Worm (Caenorhabditis elegans): ENCODE measurements around the gene igcm-2.

Gene igcm-2

DNA sequence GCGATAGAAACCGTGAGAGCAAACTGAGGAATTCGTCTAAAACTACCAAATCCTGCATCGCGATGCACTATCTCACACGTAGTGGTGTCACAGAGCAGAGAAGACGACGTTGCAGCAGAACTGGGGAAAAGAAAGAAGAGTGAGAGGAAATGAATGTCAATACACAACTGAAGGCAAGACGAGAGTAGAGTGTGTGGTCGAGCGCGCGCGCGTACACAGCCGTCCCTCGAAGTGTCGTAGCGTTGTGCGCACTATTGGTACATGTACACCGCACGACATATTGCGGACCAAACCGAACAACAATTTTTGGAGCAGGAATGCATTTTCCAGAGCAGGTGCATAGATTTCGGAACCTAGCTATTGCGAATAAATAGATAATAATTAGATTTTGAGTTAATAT, 13.0 kb downstream of the igcm-2 start:
- TF ChIP-seq ztf-22 (GFP tag; optimal IDR thresholded peaks at IDR 0.05): peak; percentile 36
- no peak for TF ChIP-seq tlf-1 (GFP tag; optimal IDR thresholded peaks at IDR 0.05)
- peak; percentile 5 for TF ChIP-seq ztf-18 (tag; optimal IDR thresholded peaks at IDR 0.05)
- TF ChIP-seq B0019.2 (GFP tag; conservative IDR thresholded peaks at IDR 0.05): no peak
- TF ChIP-seq ccch-3 (GFP tag; optimal IDR thresholded peaks at IDR 0.05): no peak
- TF ChIP-seq egl-44 (GFP tag; IDR thresholded peaks at IDR 0.05): no peak
- TF ChIP-seq him-1 (tag; optimal IDR thresholded peaks at IDR 0.05): no peak
- no peak for TF ChIP-seq ztf-25 (GFP tag; IDR thresholded peaks at IDR 0.05)
- no peak for TF ChIP-seq nfya-1 (tag; optimal IDR thresholded peaks at IDR 0.05; ENCODE audit: borderline replicate concordance, insufficient read depth)
- peak; percentile 39 for TF ChIP-seq ets-4 (GFP tag; optimal IDR thresholded peaks at IDR 0.05)
- TF ChIP-seq mxl-1 (tag; optimal IDR thresholded peaks at IDR 0.05): no peak
- peak; percentile 25 for TF ChIP-seq ZK185.1 (tag; optimal IDR thresholded peaks at IDR 0.05; ENCODE audit: poor library complexity, severe bottlenecking)
- no peak for TF ChIP-seq somi-1 (GFP tag; optimal IDR thresholded peaks at IDR 0.05)
- no peak for TF ChIP-seq lsl-1 (GFP tag; optimal IDR thresholded peaks at IDR 0.05)
- TF ChIP-seq egrh-3 (GFP tag; IDR thresholded peaks at IDR 0.05): peak; percentile 23; the same call in 1 of the 2 replicates
- TF ChIP-seq mel-28 (tag; optimal IDR thresholded peaks at IDR 0.05; ENCODE audit: borderline replicate concordance): no peak
- TF ChIP-seq tbp1 (GFP tag; optimal IDR thresholded peaks at IDR 0.05): peak; percentile 38
- no peak for TF ChIP-seq hlh-26 (GFP tag; conservative IDR thresholded peaks at IDR 0.05)
- no peak for TF ChIP-seq pha-4 (tag; optimal IDR thresholded peaks at IDR 0.05)
- peak; percentile 23 for TF ChIP-seq chd-7 (tag; optimal IDR thresholded peaks at IDR 0.05)
- TF ChIP-seq akir-1 (GFP tag; optimal IDR thresholded peaks at IDR 0.05): no peak
- no peak for TF ChIP-seq snpc-1.3 (tag; optimal IDR thresholded peaks at IDR 0.05; ENCODE audit: insufficient read depth)
- peak; percentile 78 for TF ChIP-seq K12H6.12 (tag; optimal IDR thresholded peaks at IDR 0.05)
- TF ChIP-seq ceh-40 (GFP tag; IDR thresholded peaks at IDR 0.05): no peak
- no peak for TF ChIP-seq fkh-3 (tag; optimal IDR thresholded peaks at IDR 0.05)
- peak; percentile 59 for TF ChIP-seq nhr-80 (tag; optimal IDR thresholded peaks at IDR 0.05)
- no peak for TF ChIP-seq aptf-2 (GFP tag; conservative IDR thresholded peaks at IDR 0.05)
- TF ChIP-seq nfya-2 (GFP tag; IDR thresholded peaks at IDR 0.05): no peak
- TF ChIP-seq cebp-2 (GFP tag; IDR thresholded peaks at IDR 0.05): no peak
- TF ChIP-seq hlh-12 (tag; optimal IDR thresholded peaks at IDR 0.05): no peak
- TF ChIP-seq nhr-27 (tag; optimal IDR thresholded peaks at IDR 0.05): no peak
- peak; percentile 28 for TF ChIP-seq die-1 (tag; optimal IDR thresholded peaks at IDR 0.05)
- no peak for TF ChIP-seq cebp-1 (GFP tag; IDR thresholded peaks at IDR 0.05)
- TF ChIP-seq cebp-1 (tag; optimal IDR thresholded peaks at IDR 0.05): no peak
- no peak for TF ChIP-seq madf-6 (GFP tag; IDR thresholded peaks at IDR 0.05)
- TF ChIP-seq F22D6.2 (tag; optimal IDR thresholded peaks at IDR 0.05): no peak
- no peak for TF ChIP-seq nhr-179 (tag; optimal IDR thresholded peaks at IDR 0.05)
- TF ChIP-seq ekl-4 (GFP tag; IDR thresholded peaks at IDR 0.05): no peak
- no peak for TF ChIP-seq tbx-9 (tag; optimal IDR thresholded peaks at IDR 0.05; ENCODE audit: borderline replicate concordance)
- no peak for TF ChIP-seq sea-2 (GFP tag; IDR thresholded peaks at IDR 0.05)
- 0 out of 2 replicates have a peak, but pooled peaks have one; percentile 34 for TF ChIP-seq mcd-1 (GFP tag; IDR thresholded peaks at IDR 0.05)
- TF ChIP-seq nhr-90 (tag; optimal IDR thresholded peaks at IDR 0.05): no peak
- TF ChIP-seq ceh-58 (GFP tag; IDR thresholded peaks at IDR 0.05): no peak
- peak; percentile 25; the same call in 1 of the 2 replicates for TF ChIP-seq rcor-1 (GFP tag; IDR thresholded peaks at IDR 0.05)
- TF ChIP-seq B0261.1 (tag; optimal IDR thresholded peaks at IDR 0.05): peak; percentile 10
- no peak for TF ChIP-seq nhr-120 (GFP tag; IDR thresholded peaks at IDR 0.05)
- TF ChIP-seq bed-1 (GFP tag; IDR thresholded peaks at IDR 0.05): no peak
- no peak for TF ChIP-seq xnd-1 (tag; optimal IDR thresholded peaks at IDR 0.05)
- TF ChIP-seq B0336.3 (GFP tag; IDR thresholded peaks at IDR 0.05): peak; percentile 61; the same call in 1 of the 2 replicates
- no peak for TF ChIP-seq ceh-100 (GFP tag; IDR thresholded peaks at IDR 0.05)

Measured in whole organism, young adult.